Worm (Caenorhabditis elegans) whole organism, L1 larva: ENCODE results near the gene Y75B8A.24.
A peak's percentile ranks its signal among the peaks of the same experiment; 100 is the strongest.

Source experiments
- dpl-1 ChIP-seq, 3 experiments: fragments of 150-350 bp in 2 of 3; sonication (generic microtip) in 1 of 3; optimal IDR thresholded peaks; 2 replicates each; lab custom pipeline; 2014 to 2017; ENCODE audit warnings: missing biosample characterization in 3 of 3, missing genetic modification characterization in 3 of 3, missing genetic modification reagents in 3 of 3
- mep-1 ChIP-seq: fragments of 150-350 bp; optimal IDR thresholded peaks from 2 replicates; lab custom pipeline; 2014; ENCODE audit warnings: missing biosample characterization, missing genetic modification characterization
- nhr-77 ChIP-seq: fragments of 150-350 bp; optimal IDR thresholded peaks from 2 replicates; lab custom pipeline; 2014; ENCODE audit warnings: missing biosample characterization, missing genetic modification characterization
- pqm-1 ChIP-seq: sonication (generic microtip); optimal IDR thresholded peaks from 3 replicates; lab custom pipeline; 2017; ENCODE audit warnings: missing biosample characterization, missing genetic modification characterization
- zag-1 ChIP-seq: fragments of 150-350 bp; optimal IDR thresholded peaks from 2 replicates; lab custom pipeline; 2014; ENCODE audit warnings: missing biosample characterization, missing genetic modification characterization
- ztf-11 ChIP-seq, 2 experiments: sonication (generic microtip); optimal IDR thresholded peaks; 2 replicates each; lab custom pipeline; 2016 to 2017; ENCODE audit warnings: missing genetic modification characterization in 2 of 2, missing biosample characterization in 1 of 2, missing compliant biosample characterization in 1 of 2

DNA sequence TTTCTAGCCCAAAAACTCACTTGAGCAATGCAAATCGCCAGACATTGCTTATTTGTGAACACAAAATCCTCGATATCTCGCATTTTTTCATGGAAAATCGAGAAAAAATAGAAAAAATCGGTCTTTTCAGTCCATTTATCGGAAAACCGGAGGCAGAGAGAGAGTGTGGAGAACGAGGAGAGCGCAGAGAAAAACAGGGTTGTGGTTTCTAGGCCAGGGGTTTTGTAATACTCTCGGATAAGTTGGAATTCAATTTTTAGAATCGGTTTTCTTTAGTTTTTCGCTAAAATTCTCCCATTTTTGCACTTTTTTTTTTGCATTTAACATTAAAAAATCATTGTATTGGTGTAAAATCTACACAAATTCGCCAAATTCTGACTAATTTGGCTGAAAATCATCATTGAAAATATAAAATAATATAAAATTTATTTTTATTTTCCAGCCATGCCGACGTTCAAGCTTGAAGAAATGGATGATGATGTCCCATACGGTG, at the start of gene Y75B8A.24, which contains the start of gene Y75B8A.25:
- TF ChIP-seq mep-1 (tag; lab: Kevin White, UChicago) (peak; percentile 87), pqm-1 (tag; lab: Kevin White, UChicago) (no peak), nhr-77 (tag; lab: Kevin White, UChicago) (peak; percentile 27), zag-1 (no peak), ztf-11 (tag; optimal IDR thresholded peaks at IDR 0.05; lab: Kevin White, UChicago) (peak in 1 of 2 experiments; percentile 95), dpl-1 (GFP tag; optimal IDR thresholded peaks at IDR 0.05; lab: Kevin White, UChicago) (peak; percentile 76 to 84 (median 83))
